Worm (Caenorhabditis elegans) whole organism, young adult: ENCODE measurements around the gene gcy-8.

Experiments used
- B0019.2 ChIP-seq: fragments of 200-800 bp; sonication (Bioruptor generic); conservative IDR thresholded peaks from 2 replicates; pipeline ENCODE4 v1.3.6; 2022; ENCODE audit warnings: missing genetic modification reagents, missing genetic modification characterization, missing compliant biosample characterization
- B0261.1 ChIP-seq: sonication (generic microtip); optimal IDR thresholded peaks from 2 replicates; lab custom pipeline; 2016; ENCODE audit warnings: mild to moderate bottlenecking, missing genetic modification characterization, moderate library complexity, missing compliant biosample characterization
- B0336.3 ChIP-seq: fragments of 200-800 bp; sonication (Bioruptor generic); IDR thresholded peaks from 2 replicates; pipeline ENCODE4 v1.3.6; 2022; ENCODE audit warnings: missing genetic modification characterization, missing compliant biosample characterization
- D2030.7 ChIP-seq: fragments of 200-800 bp; sonication (Bioruptor generic); IDR thresholded peaks from 2 replicates; pipeline ENCODE4 v1.3.6; 2022; ENCODE audit warnings: missing genetic modification reagents, missing genetic modification characterization, missing compliant biosample characterization
- F33H1.4 ChIP-seq: fragments of 200-800 bp; sonication (Bioruptor generic); IDR thresholded peaks from 2 replicates; pipeline ENCODE4 v1.3.6; 2022; ENCODE audit warnings: missing genetic modification reagents, missing genetic modification characterization, missing compliant biosample characterization
- K11D2.4 ChIP-seq: fragments of 200-800 bp; sonication (Bioruptor generic); IDR thresholded peaks from 2 replicates; pipeline ENCODE4 v1.3.6; 2022; ENCODE audit warnings: missing genetic modification reagents, missing genetic modification characterization, missing compliant biosample characterization
- Y79H2A.3 ChIP-seq: fragments of 200-800 bp; sonication (Bioruptor generic); conservative IDR thresholded peaks from 2 replicates; pipeline ENCODE4 v1.3.6; 2022; ENCODE audit warnings: missing genetic modification reagents, missing genetic modification characterization, missing compliant biosample characterization
- ZK185.1 ChIP-seq: sonication (generic microtip); optimal IDR thresholded peaks from 2 replicates; lab custom pipeline; 2016; ENCODE audit warnings: mild to moderate bottlenecking, missing genetic modification characterization, missing compliant biosample characterization; ENCODE audit not compliant: poor library complexity, severe bottlenecking
- ama-1 ChIP-seq, 3 experiments: fragments of 150-350 bp in 1 of 3; sonication (generic microtip) in 2 of 3; optimal IDR thresholded peaks; 2 replicates each; lab custom pipeline; 2014 to 2018; ENCODE audit warnings: missing biosample characterization in 2 of 3, missing genetic modification characterization in 2 of 3, missing genetic modification reagents in 2 of 3
- attf-5 ChIP-seq: fragments of 200-800 bp; sonication (Bioruptor generic); optimal IDR thresholded peaks from 2 replicates; lab custom pipeline; 2018; ENCODE audit warnings: mild to moderate bottlenecking, missing genetic modification characterization, missing compliant biosample characterization
- bed-2 ChIP-seq: fragments of 200-800 bp; sonication (Bioruptor generic); IDR thresholded peaks from 2 replicates; pipeline ENCODE4 v1.3.6; 2022; ENCODE audit warnings: missing genetic modification reagents, missing genetic modification characterization, missing compliant biosample characterization
- cebp-1 ChIP-seq, 2 experiments: fragments of 200-800 bp in 1 of 2; sonication (Bioruptor generic) in 1 of 2; sonication (generic microtip) in 1 of 2; IDR thresholded peaks in 1 of 2; optimal IDR thresholded peaks in 1 of 2; 2 replicates each; pipeline versions ENCODE4 v1.3.6 to Lab custom; 2017 to 2022; ENCODE audit warnings: missing compliant biosample characterization in 2 of 2, missing genetic modification characterization in 2 of 2, mild to moderate bottlenecking in 1 of 2, missing genetic modification reagents in 1 of 2, moderate library complexity in 1 of 2
- ceh-40 ChIP-seq: fragments of 200-800 bp; sonication (Bioruptor generic); IDR thresholded peaks from 2 replicates; pipeline ENCODE4 v1.3.6; 2022; ENCODE audit warnings: missing genetic modification characterization, missing compliant biosample characterization
- dox-1 ChIP-seq: fragments of 200-800 bp; sonication (Bioruptor generic); IDR thresholded peaks from 2 replicates; pipeline ENCODE4 v1.3.6; 2022; ENCODE audit warnings: missing genetic modification reagents, missing genetic modification characterization, missing compliant biosample characterization
- dpl-1 ChIP-seq: fragments of 150-350 bp; optimal IDR thresholded peaks from 2 replicates; lab custom pipeline; 2014; ENCODE audit warnings: missing biosample characterization, missing genetic modification reagents, missing genetic modification characterization
- egrh-3 ChIP-seq: fragments of 200-800 bp; sonication (Bioruptor generic); IDR thresholded peaks from 2 replicates; pipeline ENCODE4 v1.3.6; 2022; ENCODE audit warnings: missing genetic modification reagents, missing genetic modification characterization, missing compliant biosample characterization
- fkh-3 ChIP-seq: sonication (generic microtip); optimal IDR thresholded peaks from 2 replicates; lab custom pipeline; 2016; ENCODE audit warnings: mild to moderate bottlenecking, missing genetic modification characterization, missing compliant biosample characterization
- hlh-26 ChIP-seq: fragments of 200-800 bp; sonication (Bioruptor generic); conservative IDR thresholded peaks from 2 replicates; pipeline ENCODE4 v1.3.6; 2022; ENCODE audit warnings: missing genetic modification reagents, missing genetic modification characterization, missing compliant biosample characterization
- hmg-1.2 ChIP-seq: fragments of 200-800 bp; sonication (Bioruptor generic); IDR thresholded peaks from 2 replicates; pipeline ENCODE4 v1.3.6; 2022; ENCODE audit warnings: missing genetic modification reagents, missing genetic modification characterization, missing compliant biosample characterization
- hsf-1 ChIP-seq: fragments of 200-800 bp; sonication (Bioruptor generic); IDR thresholded peaks from 2 replicates; pipeline ENCODE4 v1.3.6; 2022; ENCODE audit warnings: missing genetic modification reagents, missing genetic modification characterization, missing compliant biosample characterization
- let-607 ChIP-seq, 2 experiments: fragments of 200-800 bp in 1 of 2; sonication (Bioruptor generic) in 1 of 2; sonication (generic microtip) in 1 of 2; optimal IDR thresholded peaks; 2 replicates each; lab custom pipeline; 2016 to 2018; ENCODE audit warnings: mild to moderate bottlenecking in 2 of 2, missing compliant biosample characterization in 2 of 2, missing genetic modification characterization in 2 of 2, moderate library complexity in 2 of 2, missing genotype in 1 of 2
- lin-40 ChIP-seq: sonication (generic microtip); optimal IDR thresholded peaks from 2 replicates; lab custom pipeline; 2016; ENCODE audit warnings: missing genetic modification characterization, mild to moderate bottlenecking, missing compliant biosample characterization, missing genotype, missing genetic modification reagents
- madf-3 ChIP-seq: fragments of 200-800 bp; sonication (Bioruptor generic); IDR thresholded peaks from 2 replicates; pipeline ENCODE4 v1.3.6; 2022; ENCODE audit warnings: missing genetic modification reagents, missing genetic modification characterization, missing compliant biosample characterization
- mcd-1 ChIP-seq: fragments of 200-800 bp; sonication (Bioruptor generic); IDR thresholded peaks from 2 replicates; pipeline ENCODE4 v1.3.6; 2022; ENCODE audit warnings: missing genetic modification reagents, missing genetic modification characterization, missing compliant biosample characterization
- mel-28 ChIP-seq: sonication (generic microtip); optimal IDR thresholded peaks from 2 replicates; lab custom pipeline; 2016; ENCODE audit warnings: borderline replicate concordance, mild to moderate bottlenecking, missing genetic modification characterization, missing compliant biosample characterization
- mes-4 ChIP-seq: sonication (generic microtip); optimal IDR thresholded peaks from 2 replicates; lab custom pipeline; 2016; ENCODE audit warnings: missing genotype, missing genetic modification characterization, missing compliant biosample characterization
- nfyb-1 ChIP-seq: fragments of 200-800 bp; sonication (Bioruptor generic); IDR thresholded peaks from 2 replicates; pipeline ENCODE4 v1.3.6; 2022; ENCODE audit warnings: missing genetic modification reagents, missing genetic modification characterization, missing compliant biosample characterization
- repo-1 ChIP-seq: sonication (generic microtip); optimal IDR thresholded peaks from 2 replicates; lab custom pipeline; 2017; ENCODE audit warnings: mild to moderate bottlenecking, missing genetic modification characterization, missing compliant biosample characterization
- snpc-3.4 ChIP-seq: sonication (generic microtip); optimal IDR thresholded peaks from 2 replicates; lab custom pipeline; 2017; ENCODE audit warnings: missing genetic modification characterization, mild to moderate bottlenecking, missing compliant biosample characterization, antibody characterized with exemption, moderate library complexity, missing genotype, missing genetic modification reagents
- unc-130 ChIP-seq: sonication (generic microtip); optimal IDR thresholded peaks from 2 replicates; lab custom pipeline; 2016; ENCODE audit warnings: missing genetic modification reagents, missing genetic modification characterization, missing compliant biosample characterization
- zfh-2 ChIP-seq: fragments of 200-800 bp; sonication (Bioruptor generic); conservative IDR thresholded peaks from 2 replicates; pipeline ENCODE4 v1.3.6; 2022; ENCODE audit warnings: missing genetic modification reagents, missing genetic modification characterization, missing compliant biosample characterization
- ztf-25 ChIP-seq: fragments of 200-800 bp; sonication (Bioruptor generic); IDR thresholded peaks from 2 replicates; pipeline ENCODE4 v1.3.6; 2022; ENCODE audit warnings: missing genetic modification reagents, missing genetic modification characterization, missing compliant biosample characterization
- ztf-3 ChIP-seq: fragments of 200-800 bp; sonication (Bioruptor generic); optimal IDR thresholded peaks from 2 replicates; lab custom pipeline; 2018; ENCODE audit warnings: mild to moderate bottlenecking, missing genetic modification characterization, missing compliant biosample characterization

gcy-8 gene

DNA sequence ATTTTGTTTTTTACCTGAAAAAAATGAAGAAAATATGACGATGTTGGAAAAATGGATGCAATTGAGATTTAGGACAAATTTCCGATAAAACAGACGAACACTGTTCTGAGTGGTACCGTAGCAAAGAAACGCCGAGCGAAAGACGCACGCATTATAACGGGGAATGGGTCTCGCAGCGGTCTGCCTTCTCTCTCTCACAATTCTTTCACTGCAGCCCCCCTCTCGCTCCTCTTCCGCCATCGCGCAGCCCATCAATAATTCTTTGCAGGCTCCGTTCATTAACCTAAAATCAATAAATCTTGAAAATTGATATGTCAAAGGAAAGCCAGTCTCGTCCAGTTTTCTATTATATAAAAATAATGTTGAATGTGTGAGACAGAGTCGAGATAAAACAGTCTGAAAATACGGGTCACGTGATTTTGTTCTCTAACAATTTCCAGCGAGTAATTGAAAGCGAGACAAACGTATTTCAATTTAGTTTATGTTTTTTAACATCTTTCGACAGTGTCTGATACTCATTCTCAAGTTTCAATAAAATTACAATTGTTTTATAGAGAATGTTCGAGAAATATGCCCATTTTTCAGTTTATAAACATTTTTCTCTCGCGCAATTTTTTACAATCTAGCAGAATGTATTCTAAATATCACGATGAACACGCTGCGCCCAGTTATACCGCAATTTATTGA lies 18.4 kb upstream of the gcy-8 start (continued):
- TF ChIP-seq mes-4 (tag; lab: Kevin White, UChicago) (no peak), dox-1 (GFP tag; lab: Robert Waterston, UW) (peak; percentile 52; the same call in 1 of the 2 replicates)

DNA sequence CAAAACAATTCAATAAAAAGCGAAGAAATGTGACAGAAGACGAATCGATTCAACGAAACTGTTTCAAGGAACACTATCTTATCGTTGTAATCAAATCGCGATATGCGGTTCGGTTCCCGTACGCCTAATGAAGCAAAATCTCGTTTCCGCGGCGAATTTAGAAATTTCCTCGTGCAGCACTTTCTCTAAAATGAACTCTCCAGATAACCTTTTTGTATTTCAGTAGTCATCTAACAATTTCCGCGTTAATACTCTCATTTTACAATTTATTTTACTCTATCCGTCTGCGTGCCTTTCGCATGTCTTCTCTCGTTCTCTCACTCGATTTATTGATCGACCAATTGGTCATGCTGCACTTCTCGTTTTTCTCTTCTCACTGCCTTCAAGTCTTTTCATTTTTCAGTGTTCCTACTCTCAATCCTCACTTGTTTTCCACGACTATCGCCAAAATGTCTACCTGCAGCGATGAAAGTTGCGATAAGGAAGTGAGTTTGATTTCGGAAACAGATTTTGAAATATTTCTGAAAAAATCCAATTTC lies 17.7 kb upstream of the gcy-8 start, which contains the start of the genes npp-27 and ntl-4:
Gene npp-27 (minus strand): TSS at position 51 of the 539 bp plus-strand sequence.
Gene ntl-4 (plus strand): TSS at position 379 of the 539 bp plus-strand sequence.
- TF ChIP-seq cebp-1 (GFP tag; IDR thresholded peaks at IDR 0.05; lab: Robert Waterston, UW) (no peak), cebp-1 (tag; optimal IDR thresholded peaks at IDR 0.05; lab: Kevin White, UChicago) (peak; percentile 41), egrh-3 (GFP tag; lab: Robert Waterston, UW) (no peak), ZK185.1 (tag; lab: Kevin White, UChicago) (peak; percentile 11), unc-130 (GFP tag; lab: Kevin White, UChicago) (no peak), lin-40 (tag; lab: Kevin White, UChicago) (peak; percentile 11), hmg-1.2 (GFP tag; lab: Robert Waterston, UW) (peak; percentile 57; the same call in 1 of the 2 replicates), snpc-3.4 (tag; lab: Kevin White, UChicago) (no peak), nfyb-1 (GFP tag; lab: Robert Waterston, UW) (peak; percentile 70; the same call in 1 of the 2 replicates), attf-5 (peak; percentile 5), ama-1 (optimal IDR thresholded peaks at IDR 0.05; lab: Kevin White, UChicago) (peak; percentile 34), ama-1 (GFP tag; optimal IDR thresholded peaks at IDR 0.05; lab: Kevin White, UChicago) (no peak), hsf-1 (0 out of 2 replicates have a peak, but pooled peaks have one; percentile 21), Y79H2A.3 (GFP tag; lab: Robert Waterston, UW) (no peak)
- TF ChIP-seq, all 124 proteins: peak for 8

DNA sequence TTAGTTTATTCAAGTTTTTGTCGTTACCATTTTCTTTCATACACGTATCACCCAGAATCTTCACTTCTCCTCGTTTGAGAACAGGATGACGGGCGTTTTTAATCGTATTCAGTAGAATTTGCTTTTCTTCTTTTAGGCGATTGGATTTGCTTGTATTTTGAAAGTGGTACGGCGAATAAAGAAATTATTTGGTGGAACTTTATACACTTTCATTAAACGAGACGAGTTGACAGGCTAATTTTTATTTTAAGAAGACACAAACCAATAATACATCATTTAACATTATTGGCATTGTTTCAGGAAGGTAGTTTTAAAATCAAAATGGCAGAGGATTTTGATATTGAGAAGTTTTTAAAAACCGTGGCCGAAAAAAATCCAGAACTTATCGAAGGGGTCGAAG lies 13.0 kb upstream of the gcy-8 start, which contains the start of gene C49H3.4:
Gene C49H3.4 (plus strand): TSS at position 301 of the 400 bp plus-strand sequence.
- TF ChIP-seq D2030.7 (GFP tag; lab: Robert Waterston, UW), result no peak
- no peak for TF ChIP-seq zfh-2 (GFP tag; lab: Robert Waterston, UW)
- 0 out of 2 replicates have a peak, but pooled peaks have one; percentile 3 for TF ChIP-seq madf-3
- TF ChIP-seq hlh-26 (GFP tag; lab: Robert Waterston, UW), result no peak
- TF ChIP-seq bed-2, result no peak
- no peak for TF ChIP-seq fkh-3 (tag; lab: Kevin White, UChicago)
- no peak for TF ChIP-seq ztf-25 (GFP tag; lab: Robert Waterston, UW)
- no peak for TF ChIP-seq mcd-1 (GFP tag; lab: Robert Waterston, UW)
- no peak for TF ChIP-seq dpl-1 (GFP tag; lab: Kevin White, UChicago)

DNA sequence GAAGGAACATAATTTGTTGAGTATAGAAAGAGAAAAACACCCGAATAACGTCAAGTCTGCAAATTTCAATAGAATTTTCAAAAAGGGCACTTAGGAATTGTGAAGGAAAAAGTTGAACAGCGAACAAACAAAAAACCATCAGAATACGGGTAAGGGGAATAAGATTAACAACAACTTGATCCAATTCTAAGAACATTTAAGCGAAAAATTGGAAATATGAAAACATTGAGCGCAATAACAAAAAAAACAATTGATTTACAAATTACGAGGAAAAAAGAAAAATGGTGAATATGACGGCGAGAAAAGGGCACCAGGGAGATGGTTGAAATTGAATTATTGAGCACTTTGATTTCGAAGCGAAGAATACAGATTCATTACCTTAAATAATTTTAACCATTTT lies 11.0 kb upstream of the gcy-8 start:
- TF ChIP-seq B0261.1 (tag; lab: Kevin White, UChicago) (no peak), repo-1 (tag; lab: Kevin White, UChicago) (no peak), ceh-40 (GFP tag; lab: Robert Waterston, UW) (no peak), snpc-3.4 (tag; lab: Kevin White, UChicago) (no peak), ztf-3 (GFP tag; lab: Kevin White, UChicago) (no peak), B0019.2 (GFP tag; lab: Robert Waterston, UW) (no peak), F33H1.4 (GFP tag; lab: Robert Waterston, UW) (no peak), let-607 (tag; optimal IDR thresholded peaks at IDR 0.05; lab: Kevin White, UChicago) (no peak), K11D2.4 (no peak), fkh-3 (tag; lab: Kevin White, UChicago) (no peak), cebp-1 (GFP tag; IDR thresholded peaks at IDR 0.05; lab: Robert Waterston, UW) (no peak), cebp-1 (tag; optimal IDR thresholded peaks at IDR 0.05; lab: Kevin White, UChicago) (no peak), dpl-1 (GFP tag; lab: Kevin White, UChicago) (no peak), B0336.3 (GFP tag; lab: Robert Waterston, UW) (no peak), mel-28 (no peak)
